Fruit fly (Drosophila melanogaster) whole organism, embryonic: Measurements from ENCODE around the gene CG6693.

Experiments
- ATbp ChIP-seq: fragments of 200-800 bp; sonication (Bioruptor generic); optimal IDR thresholded peaks from 2 replicates; lab custom pipeline; 2017; ENCODE audit warnings: missing biosample characterization, mild to moderate bottlenecking, missing genetic modification characterization, missing genetic modification reagents
- BEAF-32 ChIP-seq: fragments of 200-800 bp; sonication (Bioruptor generic); optimal IDR thresholded peaks from 3 replicates; lab custom pipeline; 2017; ENCODE audit warnings: missing biosample characterization, missing genetic modification characterization, mild to moderate bottlenecking, moderate library complexity, missing genetic modification reagents
- CG10147 ChIP-seq: fragments of 200-800 bp; sonication (Bioruptor generic); optimal IDR thresholded peaks from 2 replicates; lab custom pipeline; 2019; ENCODE audit warnings: missing biosample characterization, mild to moderate bottlenecking, missing genetic modification characterization, moderate library complexity
- CG10543 ChIP-seq: fragments of 200-800 bp; sonication (Bioruptor generic); optimal IDR thresholded peaks from 3 replicates; lab custom pipeline; 2017; ENCODE audit warnings: missing biosample characterization, mild to moderate bottlenecking, missing genetic modification characterization, moderate library complexity
- CG11456 ChIP-seq: fragments of 200-800 bp; sonication (Bioruptor generic); IDR thresholded peaks from 3 replicates; pipeline ENCODE4 v1.3.6; 2022; ENCODE audit warnings: missing biosample characterization, missing genetic modification characterization
- CG11723 ChIP-seq: fragments of 200-800 bp; sonication (Bioruptor generic); optimal IDR thresholded peaks from 2 replicates; lab custom pipeline; 2017; ENCODE audit warnings: missing biosample characterization, mild to moderate bottlenecking, missing genetic modification characterization
- CG12071 ChIP-seq: fragments of 200-800 bp; sonication (Bioruptor generic); optimal IDR thresholded peaks from 3 replicates; lab custom pipeline; 2018; ENCODE audit warnings: missing biosample characterization, mild to moderate bottlenecking, missing genetic modification characterization
- CG12104 ChIP-seq: fragments of 200-800 bp; sonication (Bioruptor generic); optimal IDR thresholded peaks from 3 replicates; lab custom pipeline; 2016; ENCODE audit warnings: missing biosample characterization, missing genetic modification characterization
- CG14965 ChIP-seq: fragments of 200-800 bp; sonication (Bioruptor generic); optimal IDR thresholded peaks from 2 replicates; lab custom pipeline; 2016; ENCODE audit warnings: missing biosample characterization, missing genetic modification characterization, borderline replicate concordance
- CG15269 ChIP-seq: fragments of 200-800 bp; sonication (Bioruptor generic); optimal IDR thresholded peaks from 2 replicates; lab custom pipeline; 2018; ENCODE audit warnings: missing biosample characterization, mild to moderate bottlenecking, missing genetic modification characterization, moderate library complexity
- CG15479 ChIP-seq: fragments of 200-800 bp; sonication (Bioruptor generic); optimal IDR thresholded peaks from 3 replicates; lab custom pipeline; 2019; ENCODE audit warnings: missing biosample characterization, mild to moderate bottlenecking, missing genetic modification characterization, moderate library complexity
- CG15696 ChIP-seq: fragments of 200-800 bp; sonication (Bioruptor generic); optimal IDR thresholded peaks from 2 replicates; lab custom pipeline; 2019; ENCODE audit warnings: missing biosample characterization, mild to moderate bottlenecking, missing genetic modification characterization, moderate library complexity
- CG1603 ChIP-seq: fragments of 200-800 bp; sonication (Bioruptor generic); optimal IDR thresholded peaks from 2 replicates; lab custom pipeline; 2019; ENCODE audit warnings: missing biosample characterization, mild to moderate bottlenecking, missing genetic modification characterization, moderate library complexity
- CG16815 ChIP-seq: fragments of 200-800 bp; sonication (Bioruptor generic); optimal IDR thresholded peaks from 3 replicates; lab custom pipeline; 2017; ENCODE audit warnings: missing biosample characterization, mild to moderate bottlenecking, missing genetic modification characterization
- CG17385 ChIP-seq: fragments of 200-800 bp; sonication (Bioruptor generic); optimal IDR thresholded peaks from 3 replicates; lab custom pipeline; 2018; ENCODE audit warnings: missing biosample characterization, mild to moderate bottlenecking, missing genetic modification characterization
- CG17568 ChIP-seq: fragments of 200-800 bp; sonication (Bioruptor generic); optimal IDR thresholded peaks from 2 replicates; lab custom pipeline; 2018; ENCODE audit warnings: missing biosample characterization, mild to moderate bottlenecking, missing genetic modification characterization, moderate library complexity
- CG2712 ChIP-seq: fragments of 200-800 bp; optimal IDR thresholded peaks from 3 replicates; lab custom pipeline; 2019; ENCODE audit warnings: missing biosample characterization, mild to moderate bottlenecking, missing genetic modification characterization, moderate library complexity
- CG31224 ChIP-seq: fragments of 200-800 bp; sonication (Bioruptor generic); IDR thresholded peaks from 2 replicates; pipeline ENCODE4 v1.3.6; 2022; ENCODE audit warnings: missing biosample characterization, missing genetic modification characterization
- CG34224 ChIP-seq: fragments of 200-800 bp; sonication (Bioruptor generic); IDR thresholded peaks from 3 replicates; pipeline ENCODE4 v1.3.6; 2022; ENCODE audit warnings: missing biosample characterization, missing genetic modification characterization; ENCODE audit not compliant: partially characterized antibody
- CG34376 ChIP-seq: fragments of 200-800 bp; sonication (Bioruptor generic); optimal IDR thresholded peaks from 2 replicates; lab custom pipeline; 2018; ENCODE audit warnings: missing biosample characterization, mild to moderate bottlenecking, missing genetic modification characterization
- CG43689 ChIP-seq: fragments of 200-800 bp; sonication (Bioruptor generic); IDR thresholded peaks from 2 replicates; pipeline ENCODE4 v1.3.6; 2022; ENCODE audit warnings: missing biosample characterization, missing genetic modification characterization
- CG4424 ChIP-seq: fragments of 200-800 bp; sonication (Bioruptor generic); optimal IDR thresholded peaks from 3 replicates; lab custom pipeline; 2016; ENCODE audit warnings: missing biosample characterization, missing genetic modification characterization
- CG7372 ChIP-seq: fragments of 200-800 bp; sonication (Bioruptor generic); IDR thresholded peaks from 2 replicates; pipeline ENCODE4 v1.3.6; 2022; ENCODE audit warnings: missing biosample characterization, missing genetic modification characterization
- CG7839 ChIP-seq: fragments of 200-800 bp; sonication (Bioruptor generic); optimal IDR thresholded peaks from 3 replicates; lab custom pipeline; 2018; ENCODE audit warnings: missing biosample characterization, mild to moderate bottlenecking, missing genetic modification characterization, moderate library complexity
- CG8388 ChIP-seq: fragments of 200-800 bp; sonication (Bioruptor generic); optimal IDR thresholded peaks from 2 replicates; lab custom pipeline; 2019; ENCODE audit warnings: missing biosample characterization, mild to moderate bottlenecking, missing genetic modification characterization, moderate library complexity
- Chrac-16 ChIP-seq: fragments of 200-800 bp; sonication (Bioruptor generic); optimal IDR thresholded peaks from 3 replicates; lab custom pipeline; 2016; ENCODE audit warnings: missing biosample characterization, missing genetic modification characterization
- D19A ChIP-seq: fragments of 200-800 bp; optimal IDR thresholded peaks from 3 replicates; lab custom pipeline; 2019; ENCODE audit warnings: missing biosample characterization, mild to moderate bottlenecking, missing genetic modification characterization, moderate library complexity
- Dp ChIP-seq: fragments of 200-800 bp; sonication (Bioruptor generic); optimal IDR thresholded peaks from 2 replicates; lab custom pipeline; 2018; ENCODE audit warnings: missing biosample characterization, mild to moderate bottlenecking, missing genetic modification characterization, moderate library complexity
- E2f2 ChIP-seq: fragments of 200-800 bp; sonication (Bioruptor generic); IDR thresholded peaks from 2 replicates; pipeline ENCODE4 v1.3.6; 2022; ENCODE audit warnings: missing biosample characterization, missing genetic modification characterization
- Ets97D ChIP-seq: fragments of 200-800 bp; sonication (Bioruptor generic); optimal IDR thresholded peaks from 3 replicates; lab custom pipeline; 2016; ENCODE audit warnings: missing biosample characterization, missing genetic modification characterization
- HmgZ ChIP-seq: fragments of 200-800 bp; sonication (Bioruptor generic); optimal IDR thresholded peaks from 2 replicates; lab custom pipeline; 2018; ENCODE audit warnings: missing biosample characterization, mild to moderate bottlenecking, missing genetic modification characterization
- Hsf ChIP-seq: fragments of 200-800 bp; sonication (Bioruptor generic); optimal IDR thresholded peaks from 3 replicates; lab custom pipeline; 2016; ENCODE audit warnings: missing biosample characterization, missing genetic modification characterization
- MESR4 ChIP-seq: fragments of 200-800 bp; sonication (Bioruptor generic); optimal IDR thresholded peaks from 2 replicates; lab custom pipeline; 2018; ENCODE audit warnings: missing biosample characterization, mild to moderate bottlenecking, missing genetic modification characterization, moderate library complexity
- Myb ChIP-seq: fragments of 200-800 bp; sonication (Bioruptor generic); optimal IDR thresholded peaks from 2 replicates; lab custom pipeline; 2016; ENCODE audit warnings: missing biosample characterization, missing genetic modification characterization
- Nf-YA ChIP-seq: fragments of 200-800 bp; sonication (Bioruptor generic); IDR thresholded peaks from 2 replicates; pipeline ENCODE4 v1.3.6; 2022; ENCODE audit warnings: missing biosample characterization, missing genetic modification characterization
- Ptx1 ChIP-seq: fragments of 200-800 bp; sonication (Bioruptor generic); IDR thresholded peaks from 2 replicates; pipeline ENCODE4 v1.3.6; 2022; ENCODE audit warnings: missing biosample characterization, missing genetic modification characterization
- Sin3A ChIP-seq: fragments of >200 bp; optimal IDR thresholded peaks from 2 replicates; lab custom pipeline; 2018
- Stat92E ChIP-seq, 3 experiments: fragments of >200 bp in 2 of 3; fragments of 200-800 bp in 1 of 3; sonication (Bioruptor generic) in 1 of 3; optimal IDR thresholded peaks; 2 replicates each; lab custom pipeline; 2017 to 2019; ENCODE audit warnings: missing biosample characterization in 3 of 3, missing genetic modification characterization in 3 of 3, mild to moderate bottlenecking in 1 of 3, moderate library complexity in 1 of 3
- caup ChIP-seq: fragments of 200-800 bp; sonication (Bioruptor generic); optimal IDR thresholded peaks from 3 replicates; lab custom pipeline; 2017; ENCODE audit warnings: missing biosample characterization, mild to moderate bottlenecking, missing genetic modification characterization, moderate library complexity; ENCODE audit not compliant: severe bottlenecking
- crp ChIP-seq, 2 experiments: fragments of 200-800 bp; sonication (Bioruptor generic); optimal IDR thresholded peaks; 2 replicates in 1 of 2; 3 replicates in 1 of 2; lab custom pipeline; 2017; ENCODE audit warnings: missing biosample characterization in 2 of 2, missing genetic modification characterization in 2 of 2, mild to moderate bottlenecking in 1 of 2, moderate library complexity in 1 of 2
- fu2 ChIP-seq: fragments of 200-800 bp; sonication (Bioruptor generic); optimal IDR thresholded peaks from 2 replicates; lab custom pipeline; 2016; ENCODE audit warnings: missing biosample characterization, missing genetic modification characterization
- gce ChIP-seq: fragments of 200-800 bp; sonication (Bioruptor generic); IDR thresholded peaks from 3 replicates; pipeline ENCODE4 v1.3.6; 2022; ENCODE audit warnings: missing biosample characterization, missing genetic modification characterization
- gro ChIP-seq: fragments of 200-800 bp; sonication (Bioruptor generic); optimal IDR thresholded peaks from 2 replicates; lab custom pipeline; 2016; ENCODE audit warnings: missing biosample characterization, missing genetic modification characterization
- ind ChIP-seq: fragments of 200-800 bp; sonication (Bioruptor generic); optimal IDR thresholded peaks from 3 replicates; lab custom pipeline; 2016; ENCODE audit warnings: missing biosample characterization, missing genetic modification characterization
- onecut ChIP-seq: fragments of 200-800 bp; sonication (Bioruptor generic); IDR thresholded peaks from 2 replicates; pipeline ENCODE4 v1.3.6; 2022; ENCODE audit warnings: missing biosample characterization, missing genetic modification characterization
- pfk ChIP-seq: fragments of 200-800 bp; sonication (Bioruptor generic); optimal IDR thresholded peaks from 2 replicates; lab custom pipeline; 2018; ENCODE audit warnings: missing biosample characterization, mild to moderate bottlenecking, missing genetic modification characterization, moderate library complexity
- pnt ChIP-seq: fragments of 200-800 bp; sonication (Bioruptor generic); optimal IDR thresholded peaks from 3 replicates; lab custom pipeline; 2016; ENCODE audit warnings: missing biosample characterization, missing genetic modification characterization
- prd ChIP-seq, 3 experiments: fragments of >200 bp in 2 of 3; fragments of 200-800 bp in 1 of 3; sonication (Bioruptor generic) in 1 of 3; optimal IDR thresholded peaks in 2 of 3; IDR thresholded peaks in 1 of 3; 2 replicates in 2 of 3; 3 replicates in 1 of 3; pipeline versions ENCODE4 v1.3.6 to Lab custom; 2017 to 2022; ENCODE audit warnings: missing biosample characterization in 1 of 3, missing genetic modification characterization in 1 of 3
- sr ChIP-seq: fragments of 200-800 bp; sonication (Bioruptor generic); IDR thresholded peaks from 3 replicates; pipeline ENCODE4 v1.3.6; 2022; ENCODE audit warnings: missing biosample characterization, missing genetic modification characterization
- wek ChIP-seq: fragments of 200-800 bp; sonication (Bioruptor generic); optimal IDR thresholded peaks from 3 replicates; lab custom pipeline; 2018; ENCODE audit warnings: missing biosample characterization, mild to moderate bottlenecking, missing genetic modification characterization, moderate library complexity

The CG6693 gene

dm6 chr3R:11237598-11237997, 16.2 kb upstream of the CG6693 start, which contains the start of gene CG31388 (continued):
- no peak for TF ChIP-seq Ptx1 (GFP tag; lab: Robert Waterston, UW)
- TF ChIP-seq sr (GFP tag; lab: Robert Waterston, UW): no peak
- TF ChIP-seq CG10543: no peak
- TF ChIP-seq E2f2 (GFP tag; lab: Robert Waterston, UW): peak; percentile 93
- TF ChIP-seq pfk: no peak
- TF ChIP-seq wek (GFP tag; lab: Kevin White, UChicago): no peak
- TF ChIP-seq D19A (tag; lab: Kevin White, UChicago): peak; percentile 98
- no peak for TF ChIP-seq caup
- TF ChIP-seq ind (GFP tag; lab: Kevin White, UChicago): no peak
- no peak for TF ChIP-seq CG12071 (GFP tag; lab: Kevin White, UChicago)
- no peak for TF ChIP-seq CG4424 (GFP tag; lab: Kevin White, UChicago)
- no peak for TF ChIP-seq fu2
- peak; percentile 23 for TF ChIP-seq BEAF-32 (GFP tag; lab: Kevin White, UChicago)
- TF ChIP-seq Myb (GFP tag; lab: Kevin White, UChicago): peak; percentile 61
- no peak for TF ChIP-seq gro
- no peak for TF ChIP-seq CG34376 (GFP tag; lab: Kevin White, UChicago)
- no peak for TF ChIP-seq CG31224
- no peak for TF ChIP-seq CG15269
- TF ChIP-seq CG15696 (tag; lab: Kevin White, UChicago): no peak
- TF ChIP-seq HmgZ (tag; lab: Kevin White, UChicago): peak; percentile 27
- peak; percentile 91 for TF ChIP-seq Dp
- TF ChIP-seq ATbp (GFP tag; lab: Kevin White, UChicago): no peak
- TF ChIP-seq prd (optimal IDR thresholded peaks at IDR 0.05; lab: Kevin White, UChicago): no peak
- TF ChIP-seq prd (GFP tag; IDR thresholded peaks at IDR 0.05; lab: Robert Waterston, UW): no peak
- TF ChIP-seq CG2712 (tag; lab: Kevin White, UChicago): no peak
- TF ChIP-seq CG34224 (GFP tag; lab: Robert Waterston, UW): no peak
- peak; percentile 44 for TF ChIP-seq Ets97D
- peak in 1 of 2 experiments; percentile 49 for TF ChIP-seq crp (GFP tag; optimal IDR thresholded peaks at IDR 0.05; lab: Kevin White, UChicago)
- TF ChIP-seq CG11723 (GFP tag; lab: Kevin White, UChicago): no peak
- no peak for TF ChIP-seq Chrac-16 (GFP tag; lab: Kevin White, UChicago)
- TF ChIP-seq MESR4 (GFP tag; lab: Kevin White, UChicago): peak; percentile 83
- no peak for TF ChIP-seq Hsf
- no peak for TF ChIP-seq CG17568 (GFP tag; lab: Kevin White, UChicago)
- no peak for TF ChIP-seq CG16815 (GFP tag; lab: Kevin White, UChicago)
- TF ChIP-seq CG15479: no peak
- peak; percentile 31 for TF ChIP-seq CG1603 (tag; lab: Kevin White, UChicago)
- peak; percentile 98 for TF ChIP-seq CG17385
- TF ChIP-seq pnt (GFP tag; lab: Kevin White, UChicago): no peak
- TF ChIP-seq CG7839: no peak
- no peak for TF ChIP-seq CG11456 (GFP tag; lab: Robert Waterston, UW)
- no peak for TF ChIP-seq CG7372 (GFP tag; lab: Robert Waterston, UW)
- no peak for TF ChIP-seq Stat92E (GFP tag; optimal IDR thresholded peaks at IDR 0.05; lab: Kevin White, UChicago)
- no peak for TF ChIP-seq Sin3A (lab: Kevin White, UChicago)
- no peak for TF ChIP-seq CG10147
- TF ChIP-seq Nf-YA (GFP tag; lab: Robert Waterston, UW): no peak
- TF ChIP-seq CG14965 (GFP tag; lab: Kevin White, UChicago): no peak
- TF ChIP-seq CG8388 (GFP tag; lab: Kevin White, UChicago): no peak
- no peak for TF ChIP-seq CG43689 (GFP tag; lab: Robert Waterston, UW)
- no peak for TF ChIP-seq CG12104 (GFP tag; lab: Kevin White, UChicago)
- TF ChIP-seq gce (GFP tag; lab: Robert Waterston, UW): no peak
- TF ChIP-seq onecut (GFP tag; lab: Robert Waterston, UW): peak; percentile 32; the same call in 1 of the 2 replicates
